Worm (Caenorhabditis elegans): ENCODE results near the gene igdb-2.
A peak's percentile ranks its signal among the peaks of the same experiment; 100 is the strongest.

The igdb-2 gene

ce11 chrIV:12443936-12444335, 24.5 kb upstream of the igdb-2 start, which contains the start of gene C25G4.2:
Gene C25G4.2 (minus strand): TSS chrIV:12444035.
- TF ChIP-seq B0261.1 (tag; optimal IDR thresholded peaks at IDR 0.05) (no peak), mes-4 (tag; optimal IDR thresholded peaks at IDR 0.05) (no peak), gei-17 (GFP tag; optimal IDR thresholded peaks at IDR 0.05) (no peak)

ce11 chrIV:12445463-12445934, 23.0 kb upstream of the igdb-2 start, which contains the start of gene C25G4.3:
Gene C25G4.3 (minus strand): TSS chrIV:12445884.
- TF ChIP-seq unc-130 (GFP tag; optimal IDR thresholded peaks at IDR 0.05) (no peak), lsl-1 (GFP tag; optimal IDR thresholded peaks at IDR 0.05) (peak; percentile 62), fkh-3 (tag; optimal IDR thresholded peaks at IDR 0.05) (no peak), gei-17 (GFP tag; optimal IDR thresholded peaks at IDR 0.05) (no peak), nhr-27 (tag; optimal IDR thresholded peaks at IDR 0.05) (no peak), C06A6.2 (GFP tag; conservative IDR thresholded peaks at IDR 0.05) (no peak), hlh-26 (GFP tag; conservative IDR thresholded peaks at IDR 0.05) (no peak), cebp-1 (GFP tag; IDR thresholded peaks at IDR 0.05) (no peak), cebp-1 (tag; optimal IDR thresholded peaks at IDR 0.05) (no peak), mes-4 (tag; optimal IDR thresholded peaks at IDR 0.05) (no peak), lsy-27 (tag; optimal IDR thresholded peaks at IDR 0.05; ENCODE audit: borderline replicate concordance, insufficient read depth) (no peak), F49E8.2 (tag; optimal IDR thresholded peaks at IDR 0.05; ENCODE audit: insufficient read depth) (no peak), madf-10 (tag; optimal IDR thresholded peaks at IDR 0.05) (no peak), madf-6 (GFP tag; IDR thresholded peaks at IDR 0.05) (peak; percentile 72), F37B4.10 (GFP tag; IDR thresholded peaks at IDR 0.05) (no peak), ztf-25 (GFP tag; IDR thresholded peaks at IDR 0.05) (no peak), xnd-1 (tag; optimal IDR thresholded peaks at IDR 0.05) (peak; percentile 49), F33H1.4 (GFP tag; IDR thresholded peaks at IDR 0.05) (peak; percentile 44; the same call in 1 of the 2 replicates), F55B11.4 (tag; optimal IDR thresholded peaks at IDR 0.05; ENCODE audit: borderline replicate concordance, insufficient read depth) (no peak), sea-2 (GFP tag; IDR thresholded peaks at IDR 0.05) (no peak), sptf-2 (GFP tag; optimal IDR thresholded peaks at IDR 0.05) (no peak), F57A8.1 (GFP tag; optimal IDR thresholded peaks at IDR 0.05) (no peak), attf-3 (GFP tag; conservative IDR thresholded peaks at IDR 0.05) (no peak), madf-8 (GFP tag; conservative IDR thresholded peaks at IDR 0.05) (no peak), Y53F4B.3 (GFP tag; IDR thresholded peaks at IDR 0.05) (no peak), attf-6 (GFP tag; IDR thresholded peaks at IDR 0.05) (0 out of 2 replicates have a peak, but pooled peaks have one; percentile 46), mel-28 (tag; optimal IDR thresholded peaks at IDR 0.05; ENCODE audit: borderline replicate concordance) (no peak), snpc-1.1 (tag; optimal IDR thresholded peaks at IDR 0.05; ENCODE audit: insufficient read depth) (no peak), F23B12.7 (tag; optimal IDR thresholded peaks at IDR 0.05; ENCODE audit: insufficient read depth) (no peak), lin-40 (tag; optimal IDR thresholded peaks at IDR 0.05) (no peak), snpc-1.3 (tag; optimal IDR thresholded peaks at IDR 0.05; ENCODE audit: insufficient read depth) (no peak), efl-1 (GFP tag; optimal IDR thresholded peaks at IDR 0.05) (peak; percentile 66), athp-1 (tag; optimal IDR thresholded peaks at IDR 0.05) (no peak)

DNA sequence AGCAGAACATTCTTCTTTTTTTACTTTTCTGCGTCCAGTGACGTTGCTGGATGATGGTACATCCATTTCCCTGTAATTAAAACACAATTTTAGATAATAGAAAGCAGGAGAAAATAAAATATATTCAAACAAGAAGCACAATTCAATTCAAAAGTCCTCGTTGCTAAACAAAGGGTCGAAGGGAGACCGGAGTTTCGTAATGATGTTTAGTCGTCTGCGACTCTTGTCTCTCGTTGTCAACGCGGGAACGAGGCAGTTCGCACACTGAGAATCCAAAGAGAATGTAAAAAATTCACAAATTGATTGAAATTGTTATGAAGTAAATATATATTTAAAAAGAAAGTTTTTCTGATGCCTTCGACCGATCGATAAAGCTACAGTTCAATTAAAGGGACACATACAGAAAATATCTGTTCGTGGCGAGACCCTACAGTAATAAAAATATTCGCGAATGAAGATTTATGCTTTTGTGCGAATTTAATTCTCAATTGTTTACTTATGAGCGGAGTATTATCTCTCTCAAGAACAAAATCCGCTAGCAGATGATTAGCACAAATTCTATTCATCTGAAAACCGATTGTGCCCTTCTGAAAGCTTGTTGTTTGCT, 17.1 kb upstream of the igdb-2 start, which contains the start of gene dpy-26:
Gene dpy-26, minus strand, starts transcription at position 111 of the 607 bp plus-strand sequence.
- TF ChIP-seq snpc-3.4 (tag; optimal IDR thresholded peaks at IDR 0.05), result no peak
- no peak for TF ChIP-seq Y53F4B.3 (GFP tag; IDR thresholded peaks at IDR 0.05)
- TF ChIP-seq atf-7 (tag; optimal IDR thresholded peaks at IDR 0.05), result no peak
- no peak for TF ChIP-seq F39B2.1 (GFP tag; IDR thresholded peaks at IDR 0.05)
- TF ChIP-seq athp-1 (tag; optimal IDR thresholded peaks at IDR 0.05), result no peak
- no peak for TF ChIP-seq ama-1 (optimal IDR thresholded peaks at IDR 0.05)
- no peak for TF ChIP-seq ama-1 (GFP tag; optimal IDR thresholded peaks at IDR 0.05)
- TF ChIP-seq lsy-27 (tag; optimal IDR thresholded peaks at IDR 0.05; ENCODE audit: borderline replicate concordance, insufficient read depth), result no peak
- TF ChIP-seq nhr-90 (tag; optimal IDR thresholded peaks at IDR 0.05), result no peak
- TF ChIP-seq mel-28 (tag; optimal IDR thresholded peaks at IDR 0.05; ENCODE audit: borderline replicate concordance), result no peak
- no peak for TF ChIP-seq sptf-2 (GFP tag; optimal IDR thresholded peaks at IDR 0.05)
- TF ChIP-seq nfyb-1 (GFP tag; IDR thresholded peaks at IDR 0.05), result no peak
- TF ChIP-seq ceh-27 (GFP tag; optimal IDR thresholded peaks at IDR 0.05), result no peak
- TF ChIP-seq lin-35 (GFP tag; optimal IDR thresholded peaks at IDR 0.05), result no peak
- no peak for TF ChIP-seq ceh-100 (GFP tag; IDR thresholded peaks at IDR 0.05)
- TF ChIP-seq ztf-22 (GFP tag; optimal IDR thresholded peaks at IDR 0.05), result no peak
